Worm (Caenorhabditis elegans): Measurements from ENCODE around the gene F35A5.1.

DNA sequence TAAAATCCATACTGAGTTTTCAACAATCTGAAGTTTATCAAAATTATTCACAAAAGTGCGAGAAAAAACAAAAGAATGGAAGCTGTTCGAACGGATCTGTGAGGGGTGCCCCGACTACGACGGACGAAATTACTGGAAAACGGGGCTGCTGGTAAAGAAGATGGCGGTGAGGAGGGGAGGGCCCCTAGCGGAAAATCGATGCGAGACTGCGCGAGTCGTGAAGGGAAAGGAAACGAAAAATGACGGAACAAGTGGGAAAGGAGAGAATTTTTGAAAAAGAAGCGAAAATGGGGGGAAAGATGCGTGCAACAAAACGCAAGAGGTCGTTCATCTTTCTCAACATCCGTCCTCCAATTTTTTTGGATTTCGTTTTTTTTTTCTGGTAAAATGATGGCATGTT is 4.5 kb upstream of the F35A5.1 start:
- TF ChIP-seq nfya-1 (tag; optimal IDR thresholded peaks at IDR 0.05; ENCODE audit: borderline replicate concordance, insufficient read depth): no peak
- no peak for TF ChIP-seq ceh-100 (GFP tag; IDR thresholded peaks at IDR 0.05)
- no peak for TF ChIP-seq mes-4 (tag; optimal IDR thresholded peaks at IDR 0.05)
- TF ChIP-seq akir-1 (GFP tag; optimal IDR thresholded peaks at IDR 0.05): no peak
- TF ChIP-seq F57C9.4 (tag; optimal IDR thresholded peaks at IDR 0.05): no peak
- TF ChIP-seq snpc-3.4 (tag; optimal IDR thresholded peaks at IDR 0.05): no peak
- TF ChIP-seq pbrm-1 (GFP tag; IDR thresholded peaks at IDR 0.05): no peak
- no peak for TF ChIP-seq let-526 (GFP tag; IDR thresholded peaks at IDR 0.05)
- no peak for TF ChIP-seq atf-7 (tag; optimal IDR thresholded peaks at IDR 0.05)
- no peak for TF ChIP-seq hlh-26 (GFP tag; conservative IDR thresholded peaks at IDR 0.05)
- no peak for TF ChIP-seq ZK185.1 (tag; optimal IDR thresholded peaks at IDR 0.05; ENCODE audit: poor library complexity, severe bottlenecking)
- TF ChIP-seq ceh-58 (GFP tag; IDR thresholded peaks at IDR 0.05): no peak
- TF ChIP-seq ztf-26 (tag; optimal IDR thresholded peaks at IDR 0.05): no peak
